Worm (Caenorhabditis elegans): ENCODE data around the gene Y41C4A.11.

DNA sequence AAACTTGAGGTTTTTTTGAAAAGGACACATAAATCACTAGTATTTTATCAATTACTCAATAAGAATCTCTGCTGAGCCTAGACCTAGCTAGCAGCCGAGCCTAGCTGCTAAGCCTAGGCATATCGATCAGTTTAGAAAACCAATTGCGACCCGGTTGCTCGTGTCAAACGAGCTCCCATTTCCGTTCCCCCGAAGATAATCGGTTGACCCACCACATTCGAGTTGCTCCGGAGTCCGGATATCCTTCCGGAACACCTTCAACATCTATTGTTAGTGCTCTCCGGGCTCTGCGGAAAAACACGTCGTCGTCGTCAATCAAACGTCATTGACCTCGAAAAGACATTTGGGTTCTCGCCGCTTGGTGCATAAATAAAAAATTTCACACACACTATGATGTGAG lies 35.9 kb upstream of the Y41C4A.11 start:
- no peak for TF ChIP-seq ets-7 (tag; optimal IDR thresholded peaks at IDR 0.05)
- TF ChIP-seq F13C5.2 (tag; optimal IDR thresholded peaks at IDR 0.05), result no peak
- no peak for TF ChIP-seq hmg-4 (GFP tag; optimal IDR thresholded peaks at IDR 0.05)
- TF ChIP-seq tbx-11 (GFP tag; IDR thresholded peaks at IDR 0.05), result no peak
- TF ChIP-seq tra-4 (tag; optimal IDR thresholded peaks at IDR 0.05), result no peak
- no peak for TF ChIP-seq ama-1 (optimal IDR thresholded peaks at IDR 0.05)
- TF ChIP-seq ceh-36 (tag; optimal IDR thresholded peaks at IDR 0.05), result no peak
- TF ChIP-seq pes-1 (GFP tag; IDR thresholded peaks at IDR 0.05), result no peak
- TF ChIP-seq flt-1 (GFP tag; IDR thresholded peaks at IDR 0.05), result no peak
- TF ChIP-seq B0310.2 (tag; optimal IDR thresholded peaks at IDR 0.05), result no peak
- TF ChIP-seq hnd-1 (tag; optimal IDR thresholded peaks at IDR 0.05), result no peak
- no peak for TF ChIP-seq hmbx-1 (tag; optimal IDR thresholded peaks at IDR 0.05)
- no peak for TF ChIP-seq aly-1 (tag; optimal IDR thresholded peaks at IDR 0.05)

Measured in whole organism, early embryonic.